Fruit fly (Drosophila melanogaster) whole organism, embryonic: Measurements from ENCODE around the gene slow.

Experiments
- B-H2 ChIP-seq: fragments of 200-800 bp; sonication (Bioruptor generic); optimal IDR thresholded peaks from 2 replicates; lab custom pipeline; 2018; ENCODE audit warnings: missing biosample characterization, mild to moderate bottlenecking, missing genetic modification characterization
- Bdp1 ChIP-seq: fragments of 200-800 bp; sonication (Bioruptor generic); optimal IDR thresholded peaks from 3 replicates; lab custom pipeline; 2016; ENCODE audit warnings: missing biosample characterization, missing genetic modification characterization
- Bteb2 ChIP-seq: fragments of 200-800 bp; sonication (Bioruptor generic); optimal IDR thresholded peaks from 2 replicates; lab custom pipeline; 2016; ENCODE audit warnings: missing biosample characterization, missing genetic modification characterization
- CG11560 ChIP-seq: fragments of 200-800 bp; sonication (Bioruptor generic); IDR thresholded peaks from 3 replicates; pipeline ENCODE4 v1.3.6; 2022; ENCODE audit warnings: missing biosample characterization, missing genetic modification characterization
- CG11695 ChIP-seq: fragments of 200-800 bp; sonication (Bioruptor generic); IDR thresholded peaks from 3 replicates; pipeline ENCODE4 v1.3.6; 2022; ENCODE audit warnings: missing biosample characterization, missing genetic modification characterization
- CG11696 ChIP-seq: fragments of 200-800 bp; sonication (Bioruptor generic); IDR thresholded peaks from 2 replicates; pipeline ENCODE4 v1.3.6; 2022; ENCODE audit warnings: missing biosample characterization, missing genetic modification characterization
- CG12769 ChIP-seq: fragments of 200-800 bp; sonication (Bioruptor generic); optimal IDR thresholded peaks from 2 replicates; lab custom pipeline; 2019; ENCODE audit warnings: missing biosample characterization, mild to moderate bottlenecking, missing genetic modification characterization, moderate library complexity
- CG13624 ChIP-seq: fragments of 200-800 bp; sonication (Bioruptor generic); optimal IDR thresholded peaks from 2 replicates; lab custom pipeline; 2016; ENCODE audit warnings: missing biosample characterization, missing genetic modification characterization
- CG1647 ChIP-seq: fragments of 200-800 bp; sonication (Bioruptor generic); optimal IDR thresholded peaks from 3 replicates; lab custom pipeline; 2016; ENCODE audit warnings: missing biosample characterization, missing genetic modification characterization
- CG16813 ChIP-seq: fragments of 200-800 bp; sonication (Bioruptor generic); IDR thresholded peaks from 3 replicates; pipeline ENCODE4 v1.3.6; 2022; ENCODE audit warnings: missing biosample characterization, missing genetic modification characterization; ENCODE audit not compliant: partially characterized antibody
- CG18619 ChIP-seq: fragments of 200-800 bp; sonication (Bioruptor generic); optimal IDR thresholded peaks from 3 replicates; lab custom pipeline; 2017; ENCODE audit warnings: missing biosample characterization, mild to moderate bottlenecking, missing genetic modification characterization
- CG30403 ChIP-seq: fragments of 200-800 bp; sonication (Bioruptor generic); optimal IDR thresholded peaks from 3 replicates; lab custom pipeline; 2016; ENCODE audit warnings: missing biosample characterization, missing genetic modification characterization
- CG31224 ChIP-seq: fragments of 200-800 bp; sonication (Bioruptor generic); IDR thresholded peaks from 2 replicates; pipeline ENCODE4 v1.3.6; 2022; ENCODE audit warnings: missing biosample characterization, missing genetic modification characterization
- CG33557 ChIP-seq: fragments of 200-800 bp; sonication (Bioruptor generic); optimal IDR thresholded peaks from 2 replicates; lab custom pipeline; 2019; ENCODE audit warnings: missing biosample characterization, mild to moderate bottlenecking, missing genetic modification characterization, moderate library complexity
- CG3407 ChIP-seq: fragments of 200-800 bp; sonication (Bioruptor generic); optimal IDR thresholded peaks from 2 replicates; lab custom pipeline; 2018; ENCODE audit warnings: missing biosample characterization, mild to moderate bottlenecking, missing genetic modification characterization
- CG3847 ChIP-seq: fragments of 200-800 bp; sonication (Bioruptor generic); IDR thresholded peaks from 2 replicates; pipeline ENCODE4 v1.3.6; 2022; ENCODE audit warnings: missing biosample characterization, missing genetic modification characterization
- CG43689 ChIP-seq: fragments of 200-800 bp; sonication (Bioruptor generic); IDR thresholded peaks from 2 replicates; pipeline ENCODE4 v1.3.6; 2022; ENCODE audit warnings: missing biosample characterization, missing genetic modification characterization
- CG6254 ChIP-seq: fragments of 200-800 bp; sonication (Bioruptor generic); optimal IDR thresholded peaks from 3 replicates; lab custom pipeline; 2017; ENCODE audit warnings: mild to moderate bottlenecking, missing biosample characterization, missing genetic modification reagents, missing genetic modification characterization
- CG7839 ChIP-seq: fragments of 200-800 bp; sonication (Bioruptor generic); optimal IDR thresholded peaks from 3 replicates; lab custom pipeline; 2018; ENCODE audit warnings: missing biosample characterization, mild to moderate bottlenecking, missing genetic modification characterization, moderate library complexity
- CG8944 ChIP-seq: fragments of 200-800 bp; sonication (Bioruptor generic); optimal IDR thresholded peaks from 3 replicates; lab custom pipeline; 2016; ENCODE audit warnings: missing biosample characterization, missing genetic modification characterization
- CG9932 ChIP-seq: fragments of 200-800 bp; sonication (Bioruptor generic); IDR thresholded peaks from 2 replicates; pipeline ENCODE4 v1.3.6; 2022; ENCODE audit warnings: missing biosample characterization, missing genetic modification characterization
- CkIIα-i1 ChIP-seq: fragments of 200-800 bp; sonication (Bioruptor generic); IDR thresholded peaks from 2 replicates; pipeline ENCODE4 v1.3.6; 2022; ENCODE audit warnings: missing biosample characterization, missing genetic modification characterization
- Dref ChIP-seq: fragments of 200-800 bp; sonication (Bioruptor generic); IDR thresholded peaks from 2 replicates; pipeline ENCODE4 v1.3.6; 2022; ENCODE audit warnings: missing biosample characterization, missing genetic modification characterization
- Drgx ChIP-seq: fragments of 200-800 bp; sonication (Bioruptor generic); IDR thresholded peaks from 2 replicates; pipeline ENCODE4 v1.3.6; 2022; ENCODE audit warnings: missing biosample characterization, missing genetic modification characterization
- Gsc ChIP-seq: fragments of 200-800 bp; sonication (Bioruptor generic); IDR thresholded peaks from 2 replicates; pipeline ENCODE4 v1.3.6; 2022; ENCODE audit warnings: missing biosample characterization, missing genetic modification characterization
- Hey ChIP-seq: fragments of 200-800 bp; sonication (Bioruptor generic); optimal IDR thresholded peaks from 3 replicates; lab custom pipeline; 2018; ENCODE audit warnings: missing biosample characterization, mild to moderate bottlenecking, missing genetic modification characterization
- Hsf ChIP-seq: fragments of 200-800 bp; sonication (Bioruptor generic); optimal IDR thresholded peaks from 3 replicates; lab custom pipeline; 2016; ENCODE audit warnings: missing biosample characterization, missing genetic modification characterization
- Lhr ChIP-seq: fragments of 200-800 bp; sonication (Bioruptor generic); optimal IDR thresholded peaks from 3 replicates; lab custom pipeline; 2017; ENCODE audit warnings: mild to moderate bottlenecking, missing biosample characterization, missing genetic modification reagents, missing genetic modification characterization
- Sox100B ChIP-seq: fragments of 200-800 bp; sonication (Bioruptor generic); optimal IDR thresholded peaks from 3 replicates; lab custom pipeline; 2018; ENCODE audit warnings: missing biosample characterization, mild to moderate bottlenecking, missing genetic modification characterization
- ara ChIP-seq: fragments of 200-800 bp; sonication (Bioruptor generic); IDR thresholded peaks from 2 replicates; pipeline ENCODE4 v1.3.6; 2022; ENCODE audit warnings: missing biosample characterization, missing genetic modification characterization
- bsh ChIP-seq, 2 experiments: fragments of 200-800 bp; sonication (Bioruptor generic); optimal IDR thresholded peaks; 2 replicates each; lab custom pipeline; 2017 to 2018; ENCODE audit warnings: mild to moderate bottlenecking in 2 of 2, missing biosample characterization in 2 of 2, missing genetic modification characterization in 2 of 2, moderate library complexity in 1 of 2
- cad ChIP-seq: fragments of >200 bp; optimal IDR thresholded peaks from 2 replicates; lab custom pipeline; 2017; ENCODE audit warnings: missing biosample characterization, missing genetic modification characterization
- da ChIP-seq: fragments of 200-800 bp; sonication (Bioruptor generic); optimal IDR thresholded peaks from 2 replicates; lab custom pipeline; 2016; ENCODE audit warnings: missing biosample characterization, missing genetic modification characterization
- gcm2 ChIP-seq: fragments of 200-800 bp; sonication (Bioruptor generic); optimal IDR thresholded peaks from 2 replicates; lab custom pipeline; 2016; ENCODE audit warnings: missing biosample characterization, missing genetic modification characterization
- grau ChIP-seq: fragments of 200-800 bp; optimal IDR thresholded peaks from 3 replicates; lab custom pipeline; 2019; ENCODE audit warnings: missing biosample characterization, mild to moderate bottlenecking, missing genetic modification characterization, moderate library complexity
- jing ChIP-seq: fragments of 200-800 bp; sonication (Bioruptor generic); optimal IDR thresholded peaks from 2 replicates; lab custom pipeline; 2018; ENCODE audit warnings: missing biosample characterization, mild to moderate bottlenecking, missing genetic modification characterization
- nerfin-2 ChIP-seq: fragments of 200-800 bp; sonication (Bioruptor generic); IDR thresholded peaks from 2 replicates; pipeline ENCODE4 v1.3.6; 2022; ENCODE audit warnings: missing biosample characterization, missing genetic modification characterization; ENCODE audit not compliant: partially characterized antibody
- org-1 ChIP-seq: fragments of 200-800 bp; sonication (Bioruptor generic); optimal IDR thresholded peaks from 2 replicates; lab custom pipeline; 2017; ENCODE audit warnings: missing biosample characterization, missing genetic modification characterization
- pfk ChIP-seq: fragments of 200-800 bp; sonication (Bioruptor generic); optimal IDR thresholded peaks from 2 replicates; lab custom pipeline; 2018; ENCODE audit warnings: missing biosample characterization, mild to moderate bottlenecking, missing genetic modification characterization, moderate library complexity
- prd ChIP-seq, 3 experiments: fragments of >200 bp in 2 of 3; fragments of 200-800 bp in 1 of 3; sonication (Bioruptor generic) in 1 of 3; optimal IDR thresholded peaks in 2 of 3; IDR thresholded peaks in 1 of 3; 2 replicates in 2 of 3; 3 replicates in 1 of 3; pipeline versions ENCODE4 v1.3.6 to Lab custom; 2017 to 2022; ENCODE audit warnings: missing biosample characterization in 1 of 3, missing genetic modification characterization in 1 of 3
- pros ChIP-seq: fragments of 200-800 bp; sonication (Bioruptor generic); optimal IDR thresholded peaks from 3 replicates; lab custom pipeline; 2019; ENCODE audit warnings: missing biosample characterization, mild to moderate bottlenecking, missing genetic modification characterization, moderate library complexity
- ranshi ChIP-seq: fragments of 200-800 bp; sonication (Bioruptor generic); IDR thresholded peaks from 2 replicates; pipeline ENCODE4 v1.3.6; 2022; ENCODE audit warnings: missing biosample characterization, missing genetic modification characterization
- repo ChIP-seq: fragments of 200-800 bp; sonication (Bioruptor generic); optimal IDR thresholded peaks from 2 replicates; lab custom pipeline; 2016; ENCODE audit warnings: missing biosample characterization, missing genetic modification characterization
- ro ChIP-seq: fragments of 200-800 bp; sonication (Bioruptor generic); IDR thresholded peaks from 2 replicates; pipeline ENCODE4 v1.3.6; 2022; ENCODE audit warnings: missing biosample characterization, missing genetic modification characterization
- row ChIP-seq: fragments of 200-800 bp; sonication (Bioruptor generic); IDR thresholded peaks from 3 replicates; pipeline ENCODE4 v1.3.6; 2022; ENCODE audit warnings: missing biosample characterization, missing genetic modification characterization
- sima ChIP-seq: fragments of 200-800 bp; sonication (Bioruptor generic); optimal IDR thresholded peaks from 2 replicates; lab custom pipeline; 2016; ENCODE audit warnings: missing biosample characterization, missing genetic modification characterization
- tup ChIP-seq: fragments of 200-800 bp; sonication (Bioruptor generic); optimal IDR thresholded peaks from 2 replicates; lab custom pipeline; 2016; ENCODE audit warnings: missing biosample characterization, mild to moderate bottlenecking, missing genetic modification characterization, moderate library complexity
- vvl ChIP-seq: fragments of 200-800 bp; sonication (Bioruptor generic); IDR thresholded peaks from 2 replicates; pipeline ENCODE4 v1.3.6; 2022; ENCODE audit warnings: missing biosample characterization, missing genetic modification characterization
- wor ChIP-seq: fragments of 200-800 bp; sonication (Bioruptor generic); IDR thresholded peaks from 2 replicates; pipeline ENCODE4 v1.3.6; 2022; ENCODE audit warnings: missing biosample characterization, missing genetic modification characterization

The slow gene

dm6 chr3L:4397137-4397536 lies 12.9 kb downstream of the slow start:
- TF ChIP-seq Drgx (GFP tag; lab: Robert Waterston, UW) (no peak), CG11560 (tag; lab: Robert Waterston, UW) (no peak), CG43689 (GFP tag; lab: Robert Waterston, UW) (no peak), Dref (no peak), pros (GFP tag; lab: Kevin White, UChicago) (no peak), CG7839 (no peak), ranshi (GFP tag; lab: Robert Waterston, UW) (no peak), B-H2 (GFP tag; lab: Kevin White, UChicago) (no peak), ro (GFP tag; lab: Robert Waterston, UW) (no peak), CG8944 (no peak), Bteb2 (GFP tag; lab: Kevin White, UChicago) (no peak), CG31224 (GFP tag; lab: Robert Waterston, UW) (no peak), Lhr (GFP tag; lab: Kevin White, UChicago) (no peak), tup (no peak), wor (GFP tag; lab: Robert Waterston, UW) (no peak), sima (no peak)
- TF ChIP-seq, all 482 proteins: peak for 0

DNA sequence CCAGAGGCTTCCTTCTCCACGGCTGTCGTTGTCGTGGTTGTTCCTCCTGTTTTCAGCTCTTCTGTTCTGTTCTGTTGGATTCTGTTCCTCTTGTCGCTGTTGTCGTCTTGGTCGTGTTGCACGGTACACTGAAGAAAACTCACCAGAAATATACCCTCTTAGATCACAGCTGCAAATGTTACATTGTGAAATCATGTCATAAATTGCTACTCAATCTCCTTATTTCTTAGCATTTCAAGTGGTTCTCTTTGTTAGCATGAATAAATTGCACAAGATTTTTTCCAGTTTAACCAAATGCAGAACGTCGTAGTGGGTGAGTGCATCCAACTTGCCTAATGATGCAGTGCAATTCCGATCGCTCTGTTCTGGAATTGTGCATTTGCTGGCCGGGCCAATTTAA lies 13.6 kb downstream of the slow start:
- TF ChIP-seq CG9932 (GFP tag; lab: Robert Waterston, UW) (no peak), Hsf (GFP tag; lab: Kevin White, UChicago) (no peak), CG30403 (GFP tag; lab: Kevin White, UChicago) (no peak), bsh (GFP tag; optimal IDR thresholded peaks at IDR 0.05; lab: Kevin White, UChicago) (peak; percentile 12 to 24), da (GFP tag; lab: Kevin White, UChicago) (no peak)

DNA sequence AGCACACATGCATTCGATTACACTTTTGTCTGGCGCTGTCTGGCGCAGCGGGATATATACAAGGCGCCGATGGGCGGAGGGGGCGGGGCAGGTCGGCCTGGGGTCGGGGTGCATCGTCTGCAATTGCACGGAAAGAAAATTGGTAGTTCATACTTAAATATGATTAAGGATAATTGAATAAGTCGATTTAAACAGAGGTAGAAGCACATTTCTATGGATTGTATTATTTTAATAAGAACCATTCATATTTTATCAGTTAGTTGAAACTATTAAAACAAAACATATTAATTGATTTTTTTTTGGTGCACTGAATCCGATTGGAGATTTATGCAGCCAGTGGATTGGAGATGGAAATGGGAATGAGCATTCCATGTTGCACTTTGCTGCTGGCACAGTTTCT lies 15.7 kb downstream of the slow start:
- TF ChIP-seq pfk (GFP tag; lab: Kevin White, UChicago): no peak
- TF ChIP-seq CG6254: no peak
- TF ChIP-seq CG11696 (GFP tag; lab: Robert Waterston, UW): no peak
- no peak for TF ChIP-seq CG33557
- TF ChIP-seq CkIIα-i1 (GFP tag; lab: Robert Waterston, UW): no peak
- peak; percentile 4 for TF ChIP-seq grau (tag; lab: Kevin White, UChicago)
- no peak for TF ChIP-seq prd (optimal IDR thresholded peaks at IDR 0.05; lab: Kevin White, UChicago)
- peak; percentile 60; the same call in 2 of the 3 replicates for TF ChIP-seq prd (GFP tag; IDR thresholded peaks at IDR 0.05; lab: Robert Waterston, UW)
- TF ChIP-seq CG12769 (tag; lab: Kevin White, UChicago): no peak
- TF ChIP-seq nerfin-2 (GFP tag; lab: Robert Waterston, UW): no peak
- TF ChIP-seq CG1647 (GFP tag; lab: Kevin White, UChicago): no peak
- no peak for TF ChIP-seq CG13624 (GFP tag; lab: Kevin White, UChicago)
- TF ChIP-seq CG9932 (GFP tag; lab: Robert Waterston, UW): no peak
- TF ChIP-seq org-1 (GFP tag; lab: Kevin White, UChicago): no peak
- TF ChIP-seq gcm2: no peak
- TF ChIP-seq CG3847 (GFP tag; lab: Robert Waterston, UW): no peak
- no peak for TF ChIP-seq CG18619
- no peak for TF ChIP-seq Bdp1 (GFP tag; lab: Kevin White, UChicago)
- TF ChIP-seq ara (GFP tag; lab: Robert Waterston, UW): peak; percentile 28; the same call in 1 of the 2 replicates
- TF ChIP-seq row (GFP tag; lab: Robert Waterston, UW): peak; percentile 26; the same call in 1 of the 3 replicates
- no peak for TF ChIP-seq Hey
- TF ChIP-seq jing (GFP tag; lab: Kevin White, UChicago): no peak
- TF ChIP-seq repo (GFP tag; lab: Kevin White, UChicago): no peak
- no peak for TF ChIP-seq Gsc (GFP tag; lab: Robert Waterston, UW)
- no peak for TF ChIP-seq Sox100B (GFP tag; lab: Kevin White, UChicago)
- no peak for TF ChIP-seq CG16813
- TF ChIP-seq CG3407 (GFP tag; lab: Kevin White, UChicago): no peak
- no peak for TF ChIP-seq Hsf (GFP tag; lab: Kevin White, UChicago)
- TF ChIP-seq cad: no peak
- 0 out of 3 replicates have a peak, but pooled peaks have one; percentile 15 for TF ChIP-seq CG11695 (GFP tag; lab: Robert Waterston, UW)
- peak; percentile 42; the same call in 1 of the 2 replicates for TF ChIP-seq vvl (GFP tag; lab: Robert Waterston, UW)
